Worm (Caenorhabditis elegans): ENCODE data around the gene glb-32.

- TF ChIP-seq hnd-1 (tag; optimal IDR thresholded peaks at IDR 0.05), result no peak
- no peak for TF ChIP-seq ceh-13 (GFP tag; optimal IDR thresholded peaks at IDR 0.05)
- TF ChIP-seq ceh-36 (tag; optimal IDR thresholded peaks at IDR 0.05), result no peak
- no peak for TF ChIP-seq tbx-37 (GFP tag; conservative IDR thresholded peaks at IDR 0.05)
- no peak for TF ChIP-seq flt-1 (GFP tag; IDR thresholded peaks at IDR 0.05)
- TF ChIP-seq ama-1 (optimal IDR thresholded peaks at IDR 0.05), result no peak
- TF ChIP-seq ets-7 (tag; optimal IDR thresholded peaks at IDR 0.05), result no peak
Observed at ce11 chrV:5119109-5119508, 29.8 kb upstream of the glb-32 start, which contains the start of gene C04F5.9.
